Fruit fly (Drosophila melanogaster) whole organism, wandering third instar larva: Measurements from ENCODE around the gene CG3557.

ENCODE experiments used
- Dfd ChIP-seq: fragments of >200 bp; optimal IDR thresholded peaks from 2 replicates; lab custom pipeline; 2017; ENCODE audit warnings: missing biosample characterization, missing genetic modification characterization
- Dif ChIP-seq: fragments of 200-275, 200-300 bp; sonication (Bioruptor generic); optimal IDR thresholded peaks from 2 replicates; lab custom pipeline; 2018; ENCODE audit warnings: missing biosample characterization, missing genetic modification characterization; ENCODE audit not compliant: partially characterized antibody
- psq ChIP-seq: fragments of 200-800 bp; sonication (Bioruptor generic); optimal IDR thresholded peaks from 3 replicates; lab custom pipeline; 2017; ENCODE audit warnings: missing biosample characterization, mild to moderate bottlenecking, missing genetic modification characterization, moderate library complexity

dm6 chr2L:2364200-2364754 is 21.3 kb downstream of the CG3557 start:
- no peak for TF ChIP-seq Dfd (GFP tag; lab: Kevin White, UChicago)
- TF ChIP-seq psq, result no peak
- TF ChIP-seq Dif (GFP tag; lab: Kevin White, UChicago), result peak; percentile 55
